Worm (Caenorhabditis elegans): ENCODE measurements around the gene catp-7.

The catp-7 gene

ce11 chrIV:8559132-8559531 is 26.7 kb upstream of the catp-7 start, which contains the start of gene npr-22:
TSS of gene npr-22 (plus strand) at chrIV:8559432.
- no peak for TF ChIP-seq pros-1 (tag; optimal IDR thresholded peaks at IDR 0.05)
- TF ChIP-seq ceh-31 (tag; optimal IDR thresholded peaks at IDR 0.05) = no peak
- TF ChIP-seq sox-2 (GFP tag; IDR thresholded peaks at IDR 0.05) = no peak
- TF ChIP-seq ceh-9 (tag; optimal IDR thresholded peaks at IDR 0.05) = no peak
- TF ChIP-seq lim-6 (tag; optimal IDR thresholded peaks at IDR 0.05) = no peak
- no peak for TF ChIP-seq syd-9 (tag; optimal IDR thresholded peaks at IDR 0.05)
- TF ChIP-seq hlh-30 (tag; optimal IDR thresholded peaks at IDR 0.05; ENCODE audit: insufficient read depth) = no peak
- no peak for TF ChIP-seq madf-2 (tag; optimal IDR thresholded peaks at IDR 0.05)
- no peak for TF ChIP-seq Y22D7AL.16 (tag; optimal IDR thresholded peaks at IDR 0.05)
- no peak for TF ChIP-seq K02D7.2 (tag; optimal IDR thresholded peaks at IDR 0.05)
- no peak for TF ChIP-seq hlh-8 (tag; optimal IDR thresholded peaks at IDR 0.05)
- no peak for TF ChIP-seq eyg-1 (tag; optimal IDR thresholded peaks at IDR 0.05)
- no peak for TF ChIP-seq hlh-6 (tag; optimal IDR thresholded peaks at IDR 0.05)
- no peak for TF ChIP-seq F13H6.1 (tag; optimal IDR thresholded peaks at IDR 0.05)
- no peak for TF ChIP-seq ref-2 (tag; optimal IDR thresholded peaks at IDR 0.05)
- TF ChIP-seq C38D4.7 (GFP tag; optimal IDR thresholded peaks at IDR 0.05) = no peak
- TF ChIP-seq pha-2 (tag; optimal IDR thresholded peaks at IDR 0.05) = no peak
- TF ChIP-seq dmd-4 (tag; optimal IDR thresholded peaks at IDR 0.05; ENCODE audit: borderline replicate concordance) = no peak

- TF ChIP-seq mec-3 (tag; optimal IDR thresholded peaks at IDR 0.05; ENCODE audit: borderline replicate concordance) (no peak), ztf-16 (tag; optimal IDR thresholded peaks at IDR 0.05) (no peak), ahr-1 (tag; optimal IDR thresholded peaks at IDR 0.05) (no peak), tbx-2 (tag; optimal IDR thresholded peaks at IDR 0.05) (no peak), lin-11 (tag; optimal IDR thresholded peaks at IDR 0.05) (no peak), ttx-3 (tag; optimal IDR thresholded peaks at IDR 0.05) (no peak), pha-4 (tag; optimal IDR thresholded peaks at IDR 0.05) (no peak), zip-5 (tag; optimal IDR thresholded peaks at IDR 0.05) (no peak), hlh-15 (tag; optimal IDR thresholded peaks at IDR 0.05) (no peak), hlh-6 (tag; optimal IDR thresholded peaks at IDR 0.05) (no peak), ceh-31 (tag; optimal IDR thresholded peaks at IDR 0.05) (no peak), rnt-1 (tag; optimal IDR thresholded peaks at IDR 0.05) (no peak), T23F11.4 (GFP tag; optimal IDR thresholded peaks at IDR 0.05) (no peak), hlh-13 (GFP tag; optimal IDR thresholded peaks at IDR 0.05) (no peak)
Measured at ce11 chrIV:8570253-8570652, 15.5 kb upstream of the catp-7 start, which contains the start of gene Y59H11AM.4. TSS of gene Y59H11AM.4 (minus strand) at chrIV:8570353.

- no peak for TF ChIP-seq unc-42 (tag; optimal IDR thresholded peaks at IDR 0.05)
- TF ChIP-seq npax-4 (tag; optimal IDR thresholded peaks at IDR 0.05) = no peak
Measured at ce11 chrIV:8570719-8571118, 15.1 kb upstream of the catp-7 start.

DNA sequence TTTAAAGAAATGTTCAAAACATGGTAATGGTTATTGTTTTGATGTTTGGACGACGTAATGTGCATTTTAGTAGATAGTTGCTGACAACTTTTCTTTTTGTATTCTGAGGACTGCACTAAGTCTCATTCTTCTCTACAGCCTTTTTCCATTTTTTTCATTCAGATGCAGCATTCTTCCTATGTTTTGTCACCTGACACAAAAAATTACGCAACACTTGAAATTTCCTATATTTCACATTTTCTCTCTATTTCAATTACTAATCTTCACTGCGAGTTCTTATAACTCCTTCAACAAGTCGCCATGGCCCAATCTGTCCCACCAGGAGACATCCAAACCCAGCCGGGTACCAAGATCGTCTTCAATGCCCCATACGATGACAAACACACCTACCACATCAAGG is 14.6 kb upstream of the catp-7 start, which contains the start of gene Y59H11AM.1:
Gene Y59H11AM.1 (plus strand): TSS at position 301 of the 400 bp plus-strand sequence.
- TF ChIP-seq elt-4 (tag; optimal IDR thresholded peaks at IDR 0.05) (no peak), ceh-22 (tag; optimal IDR thresholded peaks at IDR 0.05) (no peak), pat-9 (tag; optimal IDR thresholded peaks at IDR 0.05) (no peak), ttx-3 (tag; optimal IDR thresholded peaks at IDR 0.05) (no peak), sox-4 (tag; optimal IDR thresholded peaks at IDR 0.05) (no peak), gmeb-2 (tag; optimal IDR thresholded peaks at IDR 0.05) (no peak), C08G9.2 (tag; optimal IDR thresholded peaks at IDR 0.05) (no peak), nhr-11 (tag; optimal IDR thresholded peaks at IDR 0.05) (no peak), ceh-14 (tag; optimal IDR thresholded peaks at IDR 0.05) (no peak), rnt-1 (tag; optimal IDR thresholded peaks at IDR 0.05) (no peak), pag-3 (tag; optimal IDR thresholded peaks at IDR 0.05; ENCODE audit: borderline replicate concordance) (no peak), fax-1 (tag; optimal IDR thresholded peaks at IDR 0.05) (no peak), ceh-24 (tag; optimal IDR thresholded peaks at IDR 0.05) (no peak), hlh-13 (GFP tag; optimal IDR thresholded peaks at IDR 0.05) (no peak), ceh-9 (tag; optimal IDR thresholded peaks at IDR 0.05) (no peak), sdc-2 (tag; optimal IDR thresholded peaks at IDR 0.05) (no peak), che-1 (tag; optimal IDR thresholded peaks at IDR 0.05) (no peak)
